Worm (Caenorhabditis elegans): ENCODE results near the gene C28G1.6.

C28G1.6 gene

ce11 chrX:8824437-8824836, 6.6 kb downstream of the C28G1.6 start, which contains the start of gene ifd-1:
Gene ifd-1 (minus strand): TSS chrX:8824448.
- no peak for TF ChIP-seq hlh-1 (tag; optimal IDR thresholded peaks at IDR 0.05)
- no peak for TF ChIP-seq ces-1 (GFP tag; optimal IDR thresholded peaks at IDR 0.05)
- TF ChIP-seq unc-39 (tag; optimal IDR thresholded peaks at IDR 0.05), result no peak
- no peak for TF ChIP-seq ham-2 (GFP tag; optimal IDR thresholded peaks at IDR 0.05)
- TF ChIP-seq zip-8 (tag; optimal IDR thresholded peaks at IDR 0.05), result no peak
- no peak for TF ChIP-seq lsy-2 (tag; optimal IDR thresholded peaks at IDR 0.05)
- no peak for TF ChIP-seq sem-2 (GFP tag; optimal IDR thresholded peaks at IDR 0.05)
- TF ChIP-seq drap-1 (GFP tag; optimal IDR thresholded peaks at IDR 0.05), result no peak
- TF ChIP-seq cnd-1 (tag; optimal IDR thresholded peaks at IDR 0.05), result no peak
- TF ChIP-seq nhr-28 (tag; optimal IDR thresholded peaks at IDR 0.05), result no peak
- TF ChIP-seq unc-62 (GFP tag; optimal IDR thresholded peaks at IDR 0.05), result no peak
- no peak for TF ChIP-seq flh-1 (GFP tag; optimal IDR thresholded peaks at IDR 0.05)
- no peak for TF ChIP-seq ceh-43 (GFP tag; optimal IDR thresholded peaks at IDR 0.05)
- TF ChIP-seq blmp-1 (tag; optimal IDR thresholded peaks at IDR 0.05), result no peak
- TF ChIP-seq lin-13 (tag; optimal IDR thresholded peaks at IDR 0.05), result no peak
- no peak for TF ChIP-seq nhr-237 (tag; optimal IDR thresholded peaks at IDR 0.05)
- no peak for TF ChIP-seq unc-120 (tag; optimal IDR thresholded peaks at IDR 0.05; ENCODE audit: poor library complexity, severe bottlenecking)
- TF ChIP-seq nhr-2 (tag; optimal IDR thresholded peaks at IDR 0.05), result no peak
- no peak for TF ChIP-seq mep-1 (tag; optimal IDR thresholded peaks at IDR 0.05)

ce11 chrX:8820643-8821042, 10.4 kb downstream of the C28G1.6 start:
- TF ChIP-seq elt-1 (tag; optimal IDR thresholded peaks at IDR 0.05; ENCODE audit: borderline replicate concordance, insufficient read depth) (no peak), ztf-11 (tag; optimal IDR thresholded peaks at IDR 0.05) (no peak), bed-3 (GFP tag; optimal IDR thresholded peaks at IDR 0.05) (no peak), pha-4 (tag; optimal IDR thresholded peaks at IDR 0.05) (no peak), ceh-83 (GFP tag; optimal IDR thresholded peaks at IDR 0.05) (no peak), snpc-4 (tag; optimal IDR thresholded peaks at IDR 0.05) (no peak), nhr-12 (tag; optimal IDR thresholded peaks at IDR 0.05) (no peak), elt-3 (tag; optimal IDR thresholded peaks at IDR 0.05) (no peak), unc-62 (GFP tag; optimal IDR thresholded peaks at IDR 0.05) (no peak)

ce11 chrX:8819815-8820415, 11.1 kb downstream of the C28G1.6 start:
- TF ChIP-seq cnd-1 (tag; optimal IDR thresholded peaks at IDR 0.05) (no peak), sem-2 (GFP tag; optimal IDR thresholded peaks at IDR 0.05) (no peak), elt-3 (tag; optimal IDR thresholded peaks at IDR 0.05) (no peak), nhr-12 (tag; optimal IDR thresholded peaks at IDR 0.05) (no peak), snpc-4 (tag; optimal IDR thresholded peaks at IDR 0.05) (no peak), drap-1 (GFP tag; optimal IDR thresholded peaks at IDR 0.05) (no peak), lsy-2 (tag; optimal IDR thresholded peaks at IDR 0.05) (no peak)

ce11 chrX:8817929-8818328, 13.1 kb downstream of the C28G1.6 start:
- TF ChIP-seq mls-2 (tag; optimal IDR thresholded peaks at IDR 0.05) (peak; percentile 9), pha-4 (tag; optimal IDR thresholded peaks at IDR 0.05) (peak; percentile 71), lin-32 (GFP tag; optimal IDR thresholded peaks at IDR 0.05) (peak; percentile 17), nhr-237 (tag; optimal IDR thresholded peaks at IDR 0.05) (no peak), M03D4.4 (tag; optimal IDR thresholded peaks at IDR 0.05) (peak; percentile 34), elt-3 (tag; optimal IDR thresholded peaks at IDR 0.05) (no peak), mep-1 (tag; optimal IDR thresholded peaks at IDR 0.05) (no peak), nhr-2 (tag; optimal IDR thresholded peaks at IDR 0.05) (no peak), ceh-83 (GFP tag; optimal IDR thresholded peaks at IDR 0.05) (peak; percentile 46), unc-120 (tag; optimal IDR thresholded peaks at IDR 0.05; ENCODE audit: poor library complexity, severe bottlenecking) (no peak), ham-2 (GFP tag; optimal IDR thresholded peaks at IDR 0.05) (no peak), sptf-1 (tag; optimal IDR thresholded peaks at IDR 0.05) (peak; percentile 48), cnd-1 (tag; optimal IDR thresholded peaks at IDR 0.05) (peak; percentile 38), drap-1 (GFP tag; optimal IDR thresholded peaks at IDR 0.05) (peak; percentile 50), lsy-2 (tag; optimal IDR thresholded peaks at IDR 0.05) (no peak), sem-2 (GFP tag; optimal IDR thresholded peaks at IDR 0.05) (peak; percentile 50), nhr-28 (tag; optimal IDR thresholded peaks at IDR 0.05) (no peak), flh-1 (GFP tag; optimal IDR thresholded peaks at IDR 0.05) (no peak), tbx-8 (GFP tag; optimal IDR thresholded peaks at IDR 0.05) (peak; percentile 20)
